Worm (Caenorhabditis elegans) whole organism, mixed stage, embryonic: ENCODE data around the gene C16C10.1.

Source experiments
- bed-3 ChIP-seq: fragments of 200-800 bp; sonication (Bioruptor generic); optimal IDR thresholded peaks from 3 replicates; lab custom pipeline; 2018; ENCODE audit warnings: mild to moderate bottlenecking, missing genetic modification characterization, moderate library complexity, missing compliant biosample characterization
- ceh-43 ChIP-seq: fragments of 200-800 bp; sonication (Bioruptor generic); optimal IDR thresholded peaks from 2 replicates; lab custom pipeline; 2018; ENCODE audit warnings: mild to moderate bottlenecking, missing genetic modification characterization, moderate library complexity, missing compliant biosample characterization
- elt-1 ChIP-seq: sonication (generic microtip); optimal IDR thresholded peaks from 2 replicates; lab custom pipeline; 2017; ENCODE audit warnings: missing genetic modification characterization, mild to moderate bottlenecking, missing compliant biosample characterization, antibody characterized with exemption, moderate library complexity, borderline replicate concordance; ENCODE audit not compliant: insufficient read depth
- nhr-2 ChIP-seq: fragments of 150-350 bp; optimal IDR thresholded peaks from 2 replicates; lab custom pipeline; 2014; ENCODE audit warnings: missing biosample characterization, missing genetic modification characterization
- pha-4 ChIP-seq: fragments of 150-350 bp; optimal IDR thresholded peaks from 2 replicates; lab custom pipeline; 2018; ENCODE audit warnings: missing biosample characterization, missing genetic modification reagents, missing genetic modification characterization
- snpc-4 ChIP-seq: fragments of 150-350 bp; optimal IDR thresholded peaks from 2 replicates; lab custom pipeline; 2014; ENCODE audit warnings: missing biosample characterization, missing genetic modification characterization
- zip-8 ChIP-seq: fragments of 150-350 bp; optimal IDR thresholded peaks from 2 replicates; lab custom pipeline; 2014; ENCODE audit warnings: missing biosample characterization, missing genetic modification characterization

DNA sequence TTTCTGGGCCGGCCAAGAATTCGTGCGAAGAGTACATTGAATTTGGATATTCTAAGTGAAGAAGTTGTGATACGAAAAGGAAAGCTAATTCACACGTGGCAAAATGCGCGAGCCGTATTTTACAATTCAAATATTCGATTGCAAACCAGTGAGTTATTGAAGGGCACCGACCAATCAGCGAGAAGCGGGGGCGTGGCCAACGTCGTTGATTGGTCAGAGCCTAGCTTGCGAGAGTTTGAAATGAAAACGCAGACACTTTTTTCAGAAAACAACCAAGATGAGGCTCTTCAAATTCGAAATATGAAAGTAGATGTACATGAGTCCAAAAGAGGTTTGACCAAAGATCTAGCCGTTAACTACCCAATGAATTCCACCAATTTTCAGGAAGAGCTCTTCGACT lies 29.4 kb upstream of the C16C10.1 start:
- no peak for TF ChIP-seq pha-4 (tag; lab: Kevin White, UChicago)
- TF ChIP-seq bed-3 (GFP tag; lab: Kevin White, UChicago) = no peak
- no peak for TF ChIP-seq snpc-4
- no peak for TF ChIP-seq ceh-43
- TF ChIP-seq nhr-2 (tag; lab: Kevin White, UChicago) = no peak
- TF ChIP-seq zip-8 = no peak
- no peak for TF ChIP-seq elt-1 (tag; lab: Kevin White, UChicago)
